Worm (Caenorhabditis elegans) whole organism, mixed stage, embryonic: ENCODE data around the gene unc-53.

Experiments used
- ceh-43 ChIP-seq: fragments of 200-800 bp; sonication (Bioruptor generic); optimal IDR thresholded peaks from 2 replicates; lab custom pipeline; 2018; ENCODE audit warnings: mild to moderate bottlenecking, missing genetic modification characterization, moderate library complexity, missing compliant biosample characterization
- cnd-1 ChIP-seq: fragments of 200-800 bp; sonication (Bioruptor generic); optimal IDR thresholded peaks from 2 replicates; lab custom pipeline; 2018; ENCODE audit warnings: mild to moderate bottlenecking, missing genetic modification characterization, missing compliant biosample characterization
- hlh-1 ChIP-seq: fragments of 150-350 bp; optimal IDR thresholded peaks from 2 replicates; lab custom pipeline; 2014; ENCODE audit warnings: missing biosample characterization, missing genetic modification reagents, missing genetic modification characterization
- nhr-2 ChIP-seq: fragments of 150-350 bp; optimal IDR thresholded peaks from 2 replicates; lab custom pipeline; 2014; ENCODE audit warnings: missing biosample characterization, missing genetic modification characterization
- nhr-28 ChIP-seq: fragments of 150-350 bp; optimal IDR thresholded peaks from 2 replicates; lab custom pipeline; 2014; ENCODE audit warnings: missing biosample characterization, missing genetic modification characterization
- pha-4 ChIP-seq: fragments of 150-350 bp; optimal IDR thresholded peaks from 2 replicates; lab custom pipeline; 2018; ENCODE audit warnings: missing biosample characterization, missing genetic modification reagents, missing genetic modification characterization
- snpc-4 ChIP-seq: fragments of 150-350 bp; optimal IDR thresholded peaks from 2 replicates; lab custom pipeline; 2014; ENCODE audit warnings: missing biosample characterization, missing genetic modification characterization
- unc-120 ChIP-seq: sonication (generic microtip); optimal IDR thresholded peaks from 2 replicates; lab custom pipeline; 2017; ENCODE audit warnings: missing genetic modification characterization, missing compliant biosample characterization; ENCODE audit not compliant: poor library complexity, severe bottlenecking
- unc-39 ChIP-seq: fragments of 150-350 bp; optimal IDR thresholded peaks from 2 replicates; lab custom pipeline; 2014; ENCODE audit warnings: missing biosample characterization, missing genetic modification characterization

DNA sequence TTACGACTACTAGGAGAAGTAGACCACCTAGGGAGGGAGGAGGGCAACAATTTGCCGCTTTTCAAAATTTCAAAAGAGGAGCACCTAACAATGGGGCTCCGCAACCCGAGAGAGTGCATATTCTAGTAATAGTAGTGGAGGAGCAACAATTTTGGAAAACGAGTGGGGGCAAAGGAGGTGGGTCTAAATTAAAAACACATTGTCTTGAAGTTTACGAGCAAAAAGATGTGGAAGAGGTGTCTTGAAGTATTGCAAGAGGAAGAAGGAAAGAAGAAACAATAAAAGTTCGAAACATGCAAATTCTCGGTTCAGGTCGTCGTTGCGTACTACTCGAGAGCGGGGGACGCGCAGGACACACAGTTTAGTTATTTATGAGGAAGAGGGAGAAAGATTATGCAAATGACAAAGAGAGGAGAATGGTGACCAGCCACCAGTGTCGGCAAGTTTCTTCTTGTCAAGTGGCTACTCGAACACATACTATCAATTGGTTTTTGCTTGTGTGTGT lies 25.0 kb downstream of the unc-53 start:
- TF ChIP-seq cnd-1: no peak
- no peak for TF ChIP-seq nhr-28 (tag; lab: Kevin White, UChicago)
- TF ChIP-seq snpc-4 (tag; lab: Kevin White, UChicago): no peak
- no peak for TF ChIP-seq unc-39 (tag; lab: Kevin White, UChicago)
- TF ChIP-seq unc-120 (tag; lab: Kevin White, UChicago): no peak
- no peak for TF ChIP-seq pha-4
- TF ChIP-seq hlh-1: no peak
- no peak for TF ChIP-seq ceh-43 (GFP tag; lab: Kevin White, UChicago)
- TF ChIP-seq nhr-2 (tag; lab: Kevin White, UChicago): no peak
